Worm (Caenorhabditis elegans) whole organism, young adult: ENCODE measurements around the gene kbp-2.

Experiments
- D2030.7 ChIP-seq: fragments of 200-800 bp; sonication (Bioruptor generic); IDR thresholded peaks from 2 replicates; pipeline ENCODE4 v1.3.6; 2022; ENCODE audit warnings: missing genetic modification reagents, missing genetic modification characterization, missing compliant biosample characterization
- F22D6.2 ChIP-seq: sonication (generic microtip); optimal IDR thresholded peaks from 2 replicates; lab custom pipeline; 2016; ENCODE audit warnings: mild to moderate bottlenecking, missing genetic modification characterization, missing compliant biosample characterization
- F33H1.4 ChIP-seq: fragments of 200-800 bp; sonication (Bioruptor generic); IDR thresholded peaks from 2 replicates; pipeline ENCODE4 v1.3.6; 2022; ENCODE audit warnings: missing genetic modification reagents, missing genetic modification characterization, missing compliant biosample characterization
- F39B2.1 ChIP-seq: fragments of 200-800 bp; sonication (Bioruptor generic); IDR thresholded peaks from 2 replicates; pipeline ENCODE4 v1.3.6; 2022; ENCODE audit warnings: missing genetic modification reagents, missing genetic modification characterization, missing compliant biosample characterization
- K11D2.4 ChIP-seq: fragments of 200-800 bp; sonication (Bioruptor generic); IDR thresholded peaks from 2 replicates; pipeline ENCODE4 v1.3.6; 2022; ENCODE audit warnings: missing genetic modification reagents, missing genetic modification characterization, missing compliant biosample characterization
- T26A5.8 ChIP-seq: sonication (generic microtip); optimal IDR thresholded peaks from 2 replicates; lab custom pipeline; 2016; ENCODE audit warnings: missing genetic modification characterization, missing compliant biosample characterization
- Y79H2A.3 ChIP-seq: fragments of 200-800 bp; sonication (Bioruptor generic); conservative IDR thresholded peaks from 2 replicates; pipeline ENCODE4 v1.3.6; 2022; ENCODE audit warnings: missing genetic modification reagents, missing genetic modification characterization, missing compliant biosample characterization
- athp-1 ChIP-seq: sonication (generic microtip); optimal IDR thresholded peaks from 2 replicates; lab custom pipeline; 2017; ENCODE audit warnings: mild to moderate bottlenecking, missing genetic modification characterization, missing compliant biosample characterization
- bed-1 ChIP-seq: fragments of 200-800 bp; sonication (Bioruptor generic); IDR thresholded peaks from 2 replicates; pipeline ENCODE4 v1.3.6; 2022; ENCODE audit warnings: missing genetic modification reagents, missing genetic modification characterization, missing compliant biosample characterization
- cebp-2 ChIP-seq: fragments of 200-800 bp; sonication (Bioruptor generic); IDR thresholded peaks from 2 replicates; pipeline ENCODE4 v1.3.6; 2022; ENCODE audit warnings: missing genetic modification characterization, missing compliant biosample characterization
- ceh-100 ChIP-seq: fragments of 200-800 bp; sonication (Bioruptor generic); IDR thresholded peaks from 2 replicates; pipeline ENCODE4 v1.3.6; 2022; ENCODE audit warnings: missing genetic modification reagents, missing genetic modification characterization, missing compliant biosample characterization
- ceh-27 ChIP-seq: fragments of 200-800 bp; sonication (Bioruptor generic); optimal IDR thresholded peaks from 2 replicates; lab custom pipeline; 2018; ENCODE audit warnings: mild to moderate bottlenecking, missing genetic modification characterization, moderate library complexity, missing compliant biosample characterization
- ceh-79 ChIP-seq: sonication (generic microtip); optimal IDR thresholded peaks from 2 replicates; lab custom pipeline; 2017; ENCODE audit warnings: mild to moderate bottlenecking, missing genetic modification characterization, missing compliant biosample characterization
- ceh-91 ChIP-seq: fragments of 200-800 bp; sonication (Bioruptor generic); IDR thresholded peaks from 2 replicates; pipeline ENCODE4 v1.3.6; 2022; ENCODE audit warnings: missing genetic modification reagents, missing genetic modification characterization, missing compliant biosample characterization
- dox-1 ChIP-seq: fragments of 200-800 bp; sonication (Bioruptor generic); IDR thresholded peaks from 2 replicates; pipeline ENCODE4 v1.3.6; 2022; ENCODE audit warnings: missing genetic modification reagents, missing genetic modification characterization, missing compliant biosample characterization
- efl-1 ChIP-seq: fragments of 150-350 bp; optimal IDR thresholded peaks from 2 replicates; lab custom pipeline; 2014; ENCODE audit warnings: missing biosample characterization, missing genetic modification reagents, missing genetic modification characterization
- hlh-26 ChIP-seq: fragments of 200-800 bp; sonication (Bioruptor generic); conservative IDR thresholded peaks from 2 replicates; pipeline ENCODE4 v1.3.6; 2022; ENCODE audit warnings: missing genetic modification reagents, missing genetic modification characterization, missing compliant biosample characterization
- hmg-1.2 ChIP-seq: fragments of 200-800 bp; sonication (Bioruptor generic); IDR thresholded peaks from 2 replicates; pipeline ENCODE4 v1.3.6; 2022; ENCODE audit warnings: missing genetic modification reagents, missing genetic modification characterization, missing compliant biosample characterization
- hrde-1 ChIP-seq: sonication (generic microtip); optimal IDR thresholded peaks from 2 replicates; lab custom pipeline; 2016; ENCODE audit warnings: missing genetic modification characterization, mild to moderate bottlenecking, missing compliant biosample characterization, moderate library complexity, missing genotype, missing genetic modification reagents, borderline replicate concordance
- lin-40 ChIP-seq: sonication (generic microtip); optimal IDR thresholded peaks from 2 replicates; lab custom pipeline; 2016; ENCODE audit warnings: missing genetic modification characterization, mild to moderate bottlenecking, missing compliant biosample characterization, missing genotype, missing genetic modification reagents
- lin-54 ChIP-seq: fragments of 200-800 bp; sonication (Bioruptor generic); optimal IDR thresholded peaks from 2 replicates; lab custom pipeline; 2018; ENCODE audit warnings: mild to moderate bottlenecking, missing genetic modification characterization, missing compliant biosample characterization
- lsl-1 ChIP-seq: fragments of 200-800 bp; sonication (Bioruptor generic); optimal IDR thresholded peaks from 2 replicates; lab custom pipeline; 2018; ENCODE audit warnings: mild to moderate bottlenecking, missing genetic modification characterization, moderate library complexity, missing compliant biosample characterization
- madf-10 ChIP-seq: sonication (generic microtip); optimal IDR thresholded peaks from 2 replicates; lab custom pipeline; 2016; ENCODE audit warnings: mild to moderate bottlenecking, missing genetic modification characterization, missing compliant biosample characterization
- madf-3 ChIP-seq: fragments of 200-800 bp; sonication (Bioruptor generic); IDR thresholded peaks from 2 replicates; pipeline ENCODE4 v1.3.6; 2022; ENCODE audit warnings: missing genetic modification reagents, missing genetic modification characterization, missing compliant biosample characterization
- madf-6 ChIP-seq: fragments of 200-800 bp; sonication (Bioruptor generic); IDR thresholded peaks from 2 replicates; pipeline ENCODE4 v1.3.6; 2022; ENCODE audit warnings: missing genetic modification reagents, missing genetic modification characterization, missing compliant biosample characterization
- madf-8 ChIP-seq: fragments of 200-800 bp; sonication (Bioruptor generic); conservative IDR thresholded peaks from 2 replicates; pipeline ENCODE4 v1.3.6; 2022; ENCODE audit warnings: missing genetic modification reagents, missing genetic modification characterization, missing compliant biosample characterization
- mcd-1 ChIP-seq: fragments of 200-800 bp; sonication (Bioruptor generic); IDR thresholded peaks from 2 replicates; pipeline ENCODE4 v1.3.6; 2022; ENCODE audit warnings: missing genetic modification reagents, missing genetic modification characterization, missing compliant biosample characterization
- nhr-120 ChIP-seq: fragments of 200-800 bp; sonication (Bioruptor generic); IDR thresholded peaks from 2 replicates; pipeline ENCODE4 v1.3.6; 2022; ENCODE audit warnings: missing genetic modification characterization, missing compliant biosample characterization
- nhr-80 ChIP-seq: sonication (generic microtip); optimal IDR thresholded peaks from 2 replicates; lab custom pipeline; 2016; ENCODE audit warnings: missing genetic modification characterization, missing compliant biosample characterization
- pha-4 ChIP-seq: fragments of 150-350 bp; sonication (generic microtip); optimal IDR thresholded peaks from 2 replicates; lab custom pipeline; 2014; ENCODE audit warnings: missing biosample characterization, missing genetic modification reagents, missing genetic modification characterization
- rcor-1 ChIP-seq: fragments of 200-800 bp; sonication (Bioruptor generic); IDR thresholded peaks from 2 replicates; pipeline ENCODE4 v1.3.6; 2022; ENCODE audit warnings: missing genetic modification reagents, missing genetic modification characterization, missing compliant biosample characterization
- snpc-1.1 ChIP-seq: sonication (generic microtip); optimal IDR thresholded peaks from 2 replicates; lab custom pipeline; 2017; ENCODE audit warnings: missing genetic modification characterization, mild to moderate bottlenecking, missing compliant biosample characterization, antibody characterized with exemption, moderate library complexity, missing genotype, missing genetic modification reagents; ENCODE audit not compliant: insufficient read depth
- snpc-1.3 ChIP-seq: sonication (generic microtip); optimal IDR thresholded peaks from 2 replicates; lab custom pipeline; 2017; ENCODE audit warnings: missing genetic modification characterization, mild to moderate bottlenecking, missing compliant biosample characterization, antibody characterized with exemption, moderate library complexity, missing genotype, missing genetic modification reagents; ENCODE audit not compliant: insufficient read depth
- snpc-3.4 ChIP-seq: sonication (generic microtip); optimal IDR thresholded peaks from 2 replicates; lab custom pipeline; 2017; ENCODE audit warnings: missing genetic modification characterization, mild to moderate bottlenecking, missing compliant biosample characterization, antibody characterized with exemption, moderate library complexity, missing genotype, missing genetic modification reagents
- somi-1 ChIP-seq: fragments of 200-800 bp; sonication (Bioruptor generic); optimal IDR thresholded peaks from 2 replicates; lab custom pipeline; 2018; ENCODE audit warnings: mild to moderate bottlenecking, missing genetic modification characterization, missing compliant biosample characterization
- tbp1 ChIP-seq: fragments of 200-800 bp; sonication (Bioruptor generic); optimal IDR thresholded peaks from 2 replicates; lab custom pipeline; 2018; ENCODE audit warnings: mild to moderate bottlenecking, missing genetic modification characterization, missing compliant biosample characterization
- xnd-1 ChIP-seq: sonication (generic microtip); optimal IDR thresholded peaks from 2 replicates; lab custom pipeline; 2016; ENCODE audit warnings: missing genotype, missing genetic modification reagents, missing genetic modification characterization, missing compliant biosample characterization
- zfh-2 ChIP-seq: fragments of 200-800 bp; sonication (Bioruptor generic); conservative IDR thresholded peaks from 2 replicates; pipeline ENCODE4 v1.3.6; 2022; ENCODE audit warnings: missing genetic modification reagents, missing genetic modification characterization, missing compliant biosample characterization
- ztf-18 ChIP-seq: sonication (generic microtip); optimal IDR thresholded peaks from 2 replicates; lab custom pipeline; 2016; ENCODE audit warnings: missing genotype, mild to moderate bottlenecking, missing genetic modification characterization, missing compliant biosample characterization
- ztf-28 ChIP-seq: fragments of 200-800 bp; sonication (Bioruptor generic); IDR thresholded peaks from 2 replicates; pipeline ENCODE4 v1.3.6; 2022; ENCODE audit warnings: missing genetic modification reagents, missing genetic modification characterization, missing compliant biosample characterization
- ztf-6 ChIP-seq: fragments of 200-800 bp; sonication (Bioruptor generic); IDR thresholded peaks from 2 replicates; pipeline ENCODE4 v1.3.6; 2022; ENCODE audit warnings: missing genetic modification reagents, missing genetic modification characterization, missing compliant biosample characterization

kbp-2 gene

ce11 chrIII:4893540-4893939 is 10.1 kb downstream of the kbp-2 start, which contains the start of gene F26F4.6 (continued):
- TF ChIP-seq cebp-2 (GFP tag; lab: Robert Waterston, UW) = no peak
- TF ChIP-seq, all 124 proteins: peak for 0

- TF ChIP-seq ceh-79 (tag; lab: Kevin White, UChicago) (no peak), nhr-120 (GFP tag; lab: Robert Waterston, UW) (no peak), ceh-91 (GFP tag; lab: Robert Waterston, UW) (peak; percentile 66; the same call in 1 of the 2 replicates), xnd-1 (tag; lab: Kevin White, UChicago) (peak; percentile 84), madf-3 (GFP tag; lab: Robert Waterston, UW) (no peak), somi-1 (GFP tag; lab: Kevin White, UChicago) (no peak), snpc-1.1 (no peak), zfh-2 (GFP tag; lab: Robert Waterston, UW) (no peak), D2030.7 (GFP tag; lab: Robert Waterston, UW) (no peak), snpc-1.3 (no peak), mcd-1 (GFP tag; lab: Robert Waterston, UW) (peak; percentile 26; the same call in 1 of the 2 replicates), cebp-2 (GFP tag; lab: Robert Waterston, UW) (no peak), pha-4 (tag; lab: Kevin White, UChicago) (no peak), F22D6.2 (tag; lab: Kevin White, UChicago) (no peak), T26A5.8 (tag; lab: Kevin White, UChicago) (no peak), hrde-1 (no peak), efl-1 (GFP tag; lab: Kevin White, UChicago) (no peak), bed-1 (GFP tag; lab: Robert Waterston, UW) (no peak), lin-40 (tag; lab: Kevin White, UChicago) (no peak), F33H1.4 (GFP tag; lab: Robert Waterston, UW) (peak; percentile 90), rcor-1 (GFP tag; lab: Robert Waterston, UW) (no peak), dox-1 (GFP tag; lab: Robert Waterston, UW) (0 out of 2 replicates have a peak, but pooled peaks have one; percentile 8), hlh-26 (GFP tag; lab: Robert Waterston, UW) (no peak), tbp1 (no peak), Y79H2A.3 (no peak), F39B2.1 (no peak), madf-6 (peak; percentile 90), madf-10 (no peak), ztf-28 (GFP tag; lab: Robert Waterston, UW) (no peak), nhr-80 (tag; lab: Kevin White, UChicago) (no peak), ceh-27 (no peak), madf-8 (GFP tag; lab: Robert Waterston, UW) (peak; percentile 72), lin-54 (GFP tag; lab: Kevin White, UChicago) (peak; percentile 12), ztf-6 (GFP tag; lab: Robert Waterston, UW) (no peak), lsl-1 (peak; percentile 95), ztf-18 (tag; lab: Kevin White, UChicago) (peak; percentile 21), athp-1 (tag; lab: Kevin White, UChicago) (no peak), snpc-3.4 (tag; lab: Kevin White, UChicago) (no peak), K11D2.4 (no peak), hmg-1.2 (GFP tag; lab: Robert Waterston, UW) (0 out of 2 replicates have a peak, but pooled peaks have one; percentile 14), ceh-100 (no peak)
Measured at ce11 chrIII:4890997-4891396, 12.7 kb downstream of the kbp-2 start, which contains the start of gene F26F4.5. TSS of gene F26F4.5 (minus strand) at chrIII:4891252.
